Worm (Caenorhabditis elegans) whole organism, L4/young adult: Measurements from ENCODE around the gene C05B5.8.
A peak's percentile ranks its signal among the peaks of the same experiment; 100 is the strongest.

ENCODE experiments used
- W03F9.2 ChIP-seq: fragments of 150-350 bp; optimal IDR thresholded peaks from 2 replicates; lab custom pipeline; 2014; ENCODE audit warnings: missing biosample characterization, missing genetic modification characterization
- dao-5 ChIP-seq: sonication (generic microtip); optimal IDR thresholded peaks from 2 replicates; lab custom pipeline; 2016; ENCODE audit warnings: missing genotype, missing genetic modification characterization, moderate library complexity, missing compliant biosample characterization
- him-1 ChIP-seq: sonication (generic microtip); optimal IDR thresholded peaks from 2 replicates; lab custom pipeline; 2016; ENCODE audit warnings: missing genotype, missing genetic modification reagents, missing genetic modification characterization, missing compliant biosample characterization

The C05B5.8 gene

DNA sequence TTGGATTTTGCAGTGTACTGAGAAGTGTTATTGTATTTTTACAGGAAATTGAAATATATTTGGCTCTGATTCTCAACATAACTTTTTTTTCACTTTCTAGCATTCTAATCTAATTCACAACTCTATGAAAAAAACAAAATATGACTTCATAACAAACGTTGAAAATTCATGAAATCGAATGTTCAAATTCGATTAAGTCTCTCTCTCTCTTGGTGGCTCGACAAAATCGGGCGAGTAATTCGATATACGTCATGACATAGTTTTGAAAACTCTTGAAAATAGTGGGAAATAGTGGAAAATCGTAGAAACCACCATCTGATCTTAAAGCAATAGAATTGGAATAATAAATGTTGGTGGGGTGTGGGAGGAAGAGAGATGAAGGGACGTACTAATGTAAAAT, 11.4 kb upstream of the C05B5.8 start:
- TF ChIP-seq dao-5 (no peak), him-1 (tag; lab: Kevin White, UChicago) (no peak), W03F9.2 (tag; lab: Kevin White, UChicago) (no peak)

DNA sequence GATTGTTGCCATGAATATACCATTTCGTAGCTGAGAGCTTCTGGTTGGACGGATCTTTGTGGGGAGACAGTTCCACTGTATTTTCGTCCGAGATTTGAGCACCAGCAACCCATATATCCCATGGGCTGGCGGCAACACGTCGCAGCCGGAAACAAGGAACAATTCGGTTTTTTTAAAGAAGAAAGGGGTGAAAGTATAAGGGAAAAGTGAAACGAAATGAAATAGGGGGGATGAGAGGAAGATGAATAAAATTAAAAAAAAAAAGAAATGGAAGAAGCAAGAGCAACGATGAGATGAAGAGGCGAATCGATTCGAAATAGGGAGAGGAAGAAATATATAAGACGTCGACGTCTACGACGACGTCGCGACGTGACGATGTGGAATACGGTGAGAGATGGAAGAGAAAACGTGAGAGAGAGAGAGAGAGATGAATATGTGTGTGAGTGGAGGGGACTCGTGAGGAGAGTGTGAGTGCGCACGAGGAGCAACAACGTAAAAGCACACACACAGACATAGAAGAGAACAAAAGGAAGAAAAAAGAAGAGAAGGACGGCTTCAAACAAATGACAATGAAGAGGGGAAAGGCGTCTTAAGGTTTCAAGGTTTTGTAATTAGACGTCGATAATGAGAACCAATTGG, 9.9 kb upstream of the C05B5.8 start, which contains the start of gene rgs-1:
Gene rgs-1 (minus strand): TSS at position 146 of the 639 bp plus-strand sequence.
- peak; percentile 82 for TF ChIP-seq W03F9.2 (tag; lab: Kevin White, UChicago)
- peak; percentile 68 for TF ChIP-seq him-1 (tag; lab: Kevin White, UChicago)
- no peak for TF ChIP-seq dao-5

DNA sequence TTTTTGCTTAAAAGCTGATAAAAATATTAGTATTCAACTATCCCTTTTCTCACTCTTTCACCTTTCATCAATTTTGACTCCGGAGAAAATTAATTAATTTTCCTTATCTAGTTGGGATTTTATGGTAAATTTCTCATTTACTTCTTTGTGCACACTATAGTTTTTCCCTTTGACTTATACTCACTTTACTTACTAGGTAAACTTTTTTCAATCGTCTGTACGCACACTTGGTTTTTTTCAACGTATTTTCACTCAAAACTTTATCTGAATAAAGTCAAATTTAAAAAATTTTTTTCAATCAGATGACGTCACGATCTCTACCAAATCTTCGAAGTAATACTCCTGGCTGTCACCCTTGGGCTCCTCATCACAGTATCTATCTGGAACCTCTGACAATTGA, 5.6 kb upstream of the C05B5.8 start, which contains the start of gene C05B5.16:
Gene C05B5.16 (plus strand): TSS at position 301 of the 400 bp plus-strand sequence.
- TF ChIP-seq W03F9.2 (tag; lab: Kevin White, UChicago) (no peak), him-1 (tag; lab: Kevin White, UChicago) (no peak), dao-5 (no peak)

DNA sequence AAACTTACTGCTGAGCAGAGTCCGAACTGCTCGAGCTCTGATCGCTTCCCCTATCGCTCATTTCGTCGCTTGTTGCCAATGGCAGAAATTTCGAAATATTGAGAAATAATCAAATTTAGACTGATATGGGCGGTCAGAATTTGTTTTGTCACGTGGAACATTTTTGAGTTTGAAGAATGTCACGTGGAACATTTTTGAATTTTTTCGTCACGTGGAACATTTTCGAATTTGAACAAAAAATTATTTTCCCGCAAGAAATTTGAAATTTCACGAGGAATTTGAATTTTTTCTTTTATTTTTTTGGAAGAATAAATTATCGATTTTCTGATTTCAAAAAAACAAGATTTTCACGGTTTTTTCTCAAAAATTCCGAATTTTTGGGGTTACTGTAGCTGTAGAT, 3.5 kb upstream of the C05B5.8 start, which contains the start of gene fbxa-155:
Gene fbxa-155 (minus strand): TSS at position 101 of the 400 bp plus-strand sequence.
- TF ChIP-seq him-1 (tag; lab: Kevin White, UChicago) (no peak), dao-5 (no peak), W03F9.2 (tag; lab: Kevin White, UChicago) (no peak)

DNA sequence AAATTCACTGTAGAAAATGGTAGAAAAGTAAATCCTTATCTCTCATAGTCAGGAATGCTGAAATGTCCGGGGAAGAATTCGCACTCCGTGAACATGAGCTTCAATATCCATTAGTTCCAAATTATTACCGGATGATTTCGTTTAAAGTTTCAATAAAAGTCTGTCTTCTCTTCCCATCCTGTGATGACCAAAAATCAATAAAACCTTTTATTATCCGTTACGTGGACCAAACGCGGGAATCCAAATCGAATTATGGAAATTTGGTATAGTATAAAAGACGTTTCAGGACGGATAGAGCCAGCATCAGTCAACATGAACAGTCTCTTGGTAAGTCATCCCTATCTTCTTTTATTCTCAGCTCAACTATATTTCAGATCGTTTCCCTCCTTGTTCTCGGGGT, 2.4 kb downstream of the C05B5.8 start, which contains the start of gene C05B5.11:
Gene C05B5.11 (plus strand): TSS at position 301 of the 400 bp plus-strand sequence.
- no peak for TF ChIP-seq dao-5
- TF ChIP-seq him-1 (tag; lab: Kevin White, UChicago): no peak
- no peak for TF ChIP-seq W03F9.2 (tag; lab: Kevin White, UChicago)

DNA sequence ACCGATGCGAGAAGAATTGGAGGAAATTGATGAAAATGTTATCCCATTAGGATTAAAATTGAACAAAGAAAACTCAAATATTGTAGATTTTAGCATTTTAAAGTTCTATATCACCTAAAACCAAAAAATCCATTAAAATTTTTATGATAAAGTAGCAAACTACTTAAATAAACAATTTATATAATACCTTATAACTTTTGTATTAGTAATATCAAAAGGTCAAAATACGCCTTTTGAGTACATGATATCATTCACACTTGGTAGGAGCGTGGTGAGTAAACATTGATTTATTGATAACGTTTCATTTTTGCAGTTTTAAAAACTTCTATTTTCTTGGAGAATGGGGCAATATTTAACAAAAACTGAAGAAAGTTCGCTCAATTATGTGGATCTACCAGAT, 5.5 kb downstream of the C05B5.8 start, which contains the start of gene C05B5.5:
Gene C05B5.5 (plus strand): TSS at position 301 of the 400 bp plus-strand sequence.
- TF ChIP-seq him-1 (tag; lab: Kevin White, UChicago) (no peak), dao-5 (no peak), W03F9.2 (tag; lab: Kevin White, UChicago) (no peak)

DNA sequence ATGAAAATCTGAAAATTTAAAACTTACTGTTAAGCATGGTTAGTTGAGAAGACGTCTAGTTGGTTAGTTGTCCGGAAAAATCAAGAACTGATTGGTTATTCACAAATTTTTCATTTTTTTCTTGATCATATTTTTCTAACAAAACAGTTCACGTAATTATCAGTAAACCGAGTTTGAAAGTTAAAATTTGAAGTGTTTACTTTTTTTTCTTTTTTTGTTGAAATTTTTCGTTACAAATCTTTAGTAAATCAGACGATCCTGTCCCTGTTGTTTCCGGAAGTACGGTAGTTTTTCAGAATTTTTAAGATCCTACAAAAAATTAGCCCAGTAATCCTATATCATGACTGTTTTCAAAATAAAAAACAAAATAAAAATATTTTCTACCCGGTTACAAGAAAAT, 6.2 kb downstream of the C05B5.8 start, which contains the start of gene C05B5.2:
Gene C05B5.2 (minus strand): TSS at position 101 of the 400 bp plus-strand sequence.
- TF ChIP-seq W03F9.2 (tag; lab: Kevin White, UChicago): no peak
- no peak for TF ChIP-seq him-1 (tag; lab: Kevin White, UChicago)
- TF ChIP-seq dao-5: no peak

DNA sequence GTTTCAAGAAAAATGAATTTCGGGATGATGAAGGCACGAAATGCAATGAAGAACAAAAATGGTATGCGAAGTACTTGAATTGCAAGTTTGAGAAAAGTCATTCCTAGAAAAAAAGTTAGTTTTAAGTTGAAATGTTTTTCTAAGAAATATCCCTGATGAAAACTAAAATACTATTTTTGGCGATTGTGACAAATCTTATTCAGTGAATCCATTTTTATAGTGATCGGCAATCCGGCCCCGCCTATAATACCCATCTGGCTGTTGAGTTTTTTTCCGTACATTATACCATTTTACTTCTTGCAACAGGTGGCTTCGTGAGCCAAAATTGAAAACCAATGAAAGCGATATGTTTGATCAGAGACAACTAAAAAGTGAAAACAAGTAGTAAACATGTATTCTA, 7.3 kb downstream of the C05B5.8 start, which contains the start of gene C05B5.17:
Gene C05B5.17 (minus strand): TSS at position 101 of the 400 bp plus-strand sequence.
- TF ChIP-seq him-1 (tag; lab: Kevin White, UChicago) (no peak), dao-5 (no peak), W03F9.2 (tag; lab: Kevin White, UChicago) (no peak)

DNA sequence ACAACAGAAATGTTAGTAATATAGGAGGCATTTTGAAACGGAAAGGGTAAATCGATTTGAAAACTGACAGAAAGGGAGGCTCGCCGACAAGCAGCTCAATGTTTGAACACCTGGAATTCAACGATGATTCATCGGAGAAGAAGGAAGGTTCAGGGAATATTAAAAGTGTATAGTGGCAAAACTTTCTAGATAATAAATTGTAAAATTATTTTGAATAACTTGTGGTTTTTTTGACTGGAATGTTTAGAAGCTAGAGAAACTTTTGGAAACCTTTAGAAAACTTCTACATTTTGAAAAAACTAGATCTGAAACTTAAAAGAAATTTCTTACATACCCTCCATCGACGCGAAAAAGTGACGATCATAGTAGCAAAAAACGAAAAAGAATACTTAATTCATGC, 8.7 kb downstream of the C05B5.8 start, which contains the start of gene pqn-8:
Gene pqn-8 (minus strand): TSS at position 101 of the 400 bp plus-strand sequence.
- TF ChIP-seq him-1 (tag; lab: Kevin White, UChicago) (no peak), dao-5 (no peak), W03F9.2 (tag; lab: Kevin White, UChicago) (no peak)

DNA sequence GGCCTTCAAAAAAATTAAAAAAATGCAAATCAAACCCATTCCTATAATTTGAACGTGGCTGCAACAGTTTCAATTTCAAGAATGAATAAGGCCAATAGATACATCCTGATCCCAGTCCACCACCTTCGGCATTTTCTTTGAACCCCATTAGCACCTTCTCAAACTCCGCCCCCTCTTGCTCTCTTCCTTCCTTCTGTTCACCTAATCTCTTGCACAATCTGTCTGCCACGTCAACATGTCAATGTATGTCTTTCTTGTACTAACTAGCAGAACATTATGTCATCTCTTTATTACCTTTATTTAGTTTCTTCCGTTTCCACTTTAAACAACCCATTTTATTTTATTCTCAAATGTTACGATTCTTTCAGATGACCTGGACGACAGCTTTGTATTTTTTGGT, 13.0 kb downstream of the C05B5.8 start, which contains the start of gene C05B5.4:
Gene C05B5.4 (plus strand): TSS at position 351 of the 400 bp plus-strand sequence.
- no peak for TF ChIP-seq W03F9.2 (tag; lab: Kevin White, UChicago)
- no peak for TF ChIP-seq dao-5
- no peak for TF ChIP-seq him-1 (tag; lab: Kevin White, UChicago)

DNA sequence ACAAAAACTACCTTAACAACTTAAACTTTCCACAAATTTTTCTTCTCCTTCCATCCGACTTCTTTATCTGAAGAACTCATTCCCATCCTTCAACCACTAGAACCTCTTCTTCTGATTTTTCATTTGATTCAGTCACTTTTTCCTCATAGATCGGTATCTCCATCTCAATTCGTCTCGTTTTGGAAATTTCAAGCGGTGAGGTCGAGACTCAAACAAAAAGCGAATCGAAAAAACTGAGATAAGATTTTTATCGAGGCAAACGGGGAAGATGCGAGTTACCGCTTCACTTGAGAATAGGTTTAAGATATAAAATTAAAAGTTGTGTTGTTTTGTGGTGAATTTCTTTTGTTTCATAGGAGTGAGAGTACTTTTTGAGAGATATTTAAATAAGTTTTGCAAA, 15.3 kb downstream of the C05B5.8 start:
- no peak for TF ChIP-seq dao-5

DNA sequence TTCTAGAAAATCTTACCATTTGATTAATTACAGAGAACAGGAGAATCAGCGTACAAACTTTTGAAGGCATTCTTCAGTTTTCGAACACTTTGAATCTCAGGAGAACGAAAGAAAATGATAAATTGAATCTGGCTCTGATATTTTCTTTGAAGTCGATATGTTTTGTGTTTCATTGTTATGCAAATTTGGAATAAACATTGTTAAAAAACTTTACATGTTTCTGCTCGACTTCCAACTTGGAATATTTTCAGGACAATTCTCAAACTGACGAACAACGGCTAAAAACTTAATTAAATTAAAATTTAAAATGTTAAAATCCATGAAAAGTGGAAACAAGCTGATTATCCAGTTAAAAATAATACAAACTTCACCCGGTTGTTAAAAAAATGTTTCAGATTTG, 18.2 kb downstream of the C05B5.8 start, which contains the start of gene C05B5.1:
Gene C05B5.1 (minus strand): TSS at position 101 of the 400 bp plus-strand sequence.
- no peak for TF ChIP-seq dao-5

DNA sequence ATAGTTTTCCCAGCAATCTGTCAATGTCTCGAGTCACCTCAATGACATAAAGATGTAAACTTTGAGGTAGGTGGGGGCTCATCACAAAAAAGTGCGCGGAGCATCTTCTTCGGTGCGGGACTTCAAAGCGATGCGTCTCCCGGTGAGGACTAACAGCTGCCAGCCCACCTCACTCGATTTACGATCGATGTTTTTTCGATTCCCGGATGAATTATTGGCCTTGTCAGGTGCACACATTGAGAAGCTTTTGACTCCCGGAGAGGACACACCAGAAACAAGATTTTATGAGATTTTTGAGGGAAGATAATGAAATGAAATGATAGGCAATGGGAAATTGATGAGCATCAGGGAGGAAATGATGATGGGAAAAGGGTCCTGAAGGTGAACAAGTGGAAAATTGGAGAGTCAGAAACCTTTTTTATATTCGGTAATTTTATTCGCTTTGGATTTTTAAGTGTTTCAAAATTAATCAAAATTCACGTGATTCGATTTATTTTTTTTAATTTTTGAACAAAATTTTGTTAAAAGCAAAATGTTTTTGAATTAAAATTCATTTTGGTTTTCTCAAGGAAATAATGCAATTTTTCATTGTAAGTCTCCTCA, 19.7 kb downstream of the C05B5.8 start, which contains the start of gene C05B5.12:
Gene C05B5.12 (plus strand): TSS at position 553 of the 603 bp plus-strand sequence.
- TF ChIP-seq him-1 (tag; lab: Kevin White, UChicago): no peak
- TF ChIP-seq dao-5: no peak
- TF ChIP-seq W03F9.2 (tag; lab: Kevin White, UChicago): no peak

DNA sequence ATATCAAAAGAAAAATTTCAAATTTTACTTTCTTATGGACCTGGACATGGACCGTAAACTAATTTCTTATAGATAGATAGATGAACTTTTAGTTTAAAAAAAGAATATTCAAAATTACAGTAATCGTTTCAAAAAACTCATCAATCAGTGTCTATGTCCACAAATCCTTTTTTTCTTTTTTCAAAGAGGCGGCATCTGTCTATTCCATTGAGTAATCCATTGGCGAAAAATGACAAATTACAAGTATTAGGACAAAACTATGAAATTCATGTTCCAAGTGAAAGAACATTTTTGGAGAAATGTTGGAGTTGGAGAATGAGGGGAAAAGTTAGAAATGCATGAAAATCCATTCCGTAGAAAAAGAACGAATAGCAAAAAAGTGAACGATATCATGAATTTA, 21.0 kb downstream of the C05B5.8 start:
- no peak for TF ChIP-seq W03F9.2 (tag; lab: Kevin White, UChicago)
- TF ChIP-seq dao-5: no peak
- TF ChIP-seq him-1 (tag; lab: Kevin White, UChicago): no peak
